Fruit fly (Drosophila melanogaster): Measurements from ENCODE around the gene ppk10.

The ppk10 gene

DNA sequence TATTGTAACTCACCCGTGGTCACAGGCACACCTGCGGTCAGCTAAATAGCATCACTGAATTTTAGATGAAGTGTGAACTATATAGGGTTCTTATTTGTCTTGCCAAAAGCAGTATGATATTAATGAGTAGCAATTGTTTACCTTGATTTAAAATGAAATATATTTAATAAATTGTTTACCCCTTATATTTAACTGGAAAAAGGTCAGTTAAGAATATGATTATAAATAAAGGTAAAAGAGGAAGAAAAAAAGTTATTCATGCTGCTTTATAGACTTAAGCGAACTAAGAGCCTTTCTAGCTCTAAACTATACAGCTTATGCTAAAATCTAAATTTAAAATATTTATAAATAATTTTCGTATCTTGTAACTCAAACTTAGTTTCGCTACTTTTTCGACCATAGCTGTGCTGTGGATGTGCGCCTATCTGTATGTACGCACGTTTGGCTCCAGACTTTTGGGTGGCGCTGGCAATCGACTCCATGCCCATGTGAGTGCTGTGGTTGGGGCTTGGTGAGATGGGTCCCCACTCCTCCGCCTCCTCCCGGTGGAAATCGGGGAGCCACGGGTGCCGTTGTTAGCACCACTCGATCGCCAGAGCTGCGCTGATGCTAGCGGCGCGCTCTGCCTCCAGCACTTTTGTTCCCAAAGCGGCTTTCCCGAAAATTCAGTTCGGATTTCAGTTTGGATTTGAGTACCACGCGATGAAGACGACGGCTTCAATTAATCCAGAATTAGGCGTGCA lies 10.0 kb downstream of the ppk10 start, which contains the start of gene loh (continued):
- TF ChIP-seq Stat92E (GFP tag; optimal IDR thresholded peaks at IDR 0.05) (no peak), ttk (GFP tag; IDR thresholded peaks at IDR 0.05) (0 out of 2 replicates have a peak, but pooled peaks have one; percentile 38), CG2202 (tag; optimal IDR thresholded peaks at IDR 0.05) (no peak), CG11723 (GFP tag; optimal IDR thresholded peaks at IDR 0.05) (peak; percentile 53), CG33213 (GFP tag; optimal IDR thresholded peaks at IDR 0.05) (no peak), CG12769 (tag; optimal IDR thresholded peaks at IDR 0.05) (peak; percentile 24), CG2120 (GFP tag; optimal IDR thresholded peaks at IDR 0.05) (peak; percentile 6), sqz (GFP tag; optimal IDR thresholded peaks at IDR 0.05) (no peak), fd3F (GFP tag; optimal IDR thresholded peaks at IDR 0.05) (peak; percentile 24), CG17612 (GFP tag; IDR thresholded peaks at IDR 0.05) (no peak), Neu2 (GFP tag; optimal IDR thresholded peaks at IDR 0.05; ENCODE audit: borderline replicate concordance) (no peak), twi (tag; optimal IDR thresholded peaks at IDR 0.05) (peak; percentile 42), CTCF (GFP tag; optimal IDR thresholded peaks at IDR 0.05) (no peak), corto (GFP tag; optimal IDR thresholded peaks at IDR 0.05) (no peak), CG12391 (tag; optimal IDR thresholded peaks at IDR 0.05) (peak; percentile 64), Oli (tag; optimal IDR thresholded peaks at IDR 0.05) (peak; percentile 74), esg (GFP tag; conservative IDR thresholded peaks at IDR 0.05) (peak; percentile 25; the same call in 1 of the 2 replicates), cas (GFP tag; IDR thresholded peaks at IDR 0.05) (no peak), bsh (GFP tag; optimal IDR thresholded peaks at IDR 0.05) (peak in 1 of 2 experiments; percentile 63), CG6689 (GFP tag; IDR thresholded peaks at IDR 0.05) (peak; percentile 55), CG42726 (GFP tag; IDR thresholded peaks at IDR 0.05; ENCODE audit: partially characterized antibody) (no peak), CG17359 (tag; optimal IDR thresholded peaks at IDR 0.05) (peak; percentile 52), CG8359 (GFP tag; optimal IDR thresholded peaks at IDR 0.05; ENCODE audit: borderline replicate concordance) (peak; percentile 49), CG15269 (tag; optimal IDR thresholded peaks at IDR 0.05) (peak; percentile 43), Antp (GFP tag; optimal IDR thresholded peaks at IDR 0.05) (no peak), crc (GFP tag; optimal IDR thresholded peaks at IDR 0.05) (no peak), CG18476 (GFP tag; optimal IDR thresholded peaks at IDR 0.05) (peak; percentile 43), CG6765 (GFP tag; optimal IDR thresholded peaks at IDR 0.05) (peak; percentile 23), PHDP (tag; optimal IDR thresholded peaks at IDR 0.05) (peak; percentile 51), az2 (GFP tag; optimal IDR thresholded peaks at IDR 0.05) (peak; percentile 45), CG6791 (GFP tag; IDR thresholded peaks at IDR 0.05; ENCODE audit: partially characterized antibody) (no peak), ind (GFP tag; optimal IDR thresholded peaks at IDR 0.05) (peak; percentile 51), CG4328 (GFP tag; optimal IDR thresholded peaks at IDR 0.05) (no peak), stc (GFP tag; IDR thresholded peaks at IDR 0.05) (0 out of 2 replicates have a peak, but pooled peaks have one; percentile 39), Max (GFP tag; optimal IDR thresholded peaks at IDR 0.05) (peak; percentile 45), CG10543 (GFP tag; optimal IDR thresholded peaks at IDR 0.05) (peak; percentile 64), ham (GFP tag; IDR thresholded peaks at IDR 0.05) (no peak), cg (GFP tag; optimal IDR thresholded peaks at IDR 0.05) (peak; percentile 3), danr (GFP tag; IDR thresholded peaks at IDR 0.05) (peak; percentile 36; the same call in 1 of the 2 replicates), CG34224 (GFP tag; IDR thresholded peaks at IDR 0.05; ENCODE audit: partially characterized antibody) (no peak), Doc3 (GFP tag; IDR thresholded peaks at IDR 0.05; ENCODE audit: partially characterized antibody) (no peak), kah (GFP tag; optimal IDR thresholded peaks at IDR 0.05) (peak; percentile 35), jumu (GFP tag; optimal IDR thresholded peaks at IDR 0.05) (no peak), ato (GFP tag; IDR thresholded peaks at IDR 0.05; ENCODE audit: partially characterized antibody) (no peak), gro (GFP tag; optimal IDR thresholded peaks at IDR 0.05) (no peak), CG11696 (GFP tag; IDR thresholded peaks at IDR 0.05) (peak; percentile 75), tgo (GFP tag; IDR thresholded peaks at IDR 0.05) (no peak), D19B (GFP tag; optimal IDR thresholded peaks at IDR 0.05) (peak; percentile 36)

All from whole organism, embryonic.